Worm (Caenorhabditis elegans) whole organism, mixed stage, embryonic: ENCODE results near the gene egl-1.

ENCODE experiments used
- cnd-1 ChIP-seq: fragments of 200-800 bp; sonication (Bioruptor generic); optimal IDR thresholded peaks from 2 replicates; lab custom pipeline; 2018; ENCODE audit warnings: mild to moderate bottlenecking, missing genetic modification characterization, missing compliant biosample characterization
- nhr-12 ChIP-seq: fragments of 150-350 bp; optimal IDR thresholded peaks from 2 replicates; lab custom pipeline; 2014; ENCODE audit warnings: missing biosample characterization, missing genetic modification characterization
- nhr-237 ChIP-seq: fragments of 150-350 bp; optimal IDR thresholded peaks from 2 replicates; lab custom pipeline; 2014; ENCODE audit warnings: missing biosample characterization, missing genetic modification characterization
- unc-62 ChIP-seq: fragments of 150-350 bp; optimal IDR thresholded peaks from 2 replicates; lab custom pipeline; 2014; ENCODE audit warnings: missing biosample characterization, missing genetic modification reagents, missing genetic modification characterization

ce11 chrV:14393504-14393903, 38.7 kb downstream of the egl-1 start, which contains the start of gene C15H11.1:
- TF ChIP-seq nhr-12 (tag; lab: Kevin White, UChicago) = no peak
- no peak for TF ChIP-seq nhr-237 (tag; lab: Kevin White, UChicago)
- no peak for TF ChIP-seq unc-62 (GFP tag; lab: Kevin White, UChicago)
- TF ChIP-seq cnd-1 = no peak
